Worm (Caenorhabditis elegans) whole organism, late embryonic: Measurements from ENCODE around the gene C07G3.10.

Experiments
- F13H6.1 ChIP-seq: sonication (generic microtip); optimal IDR thresholded peaks from 2 replicates; lab custom pipeline; 2016; ENCODE audit warnings: missing genetic modification characterization, missing compliant biosample characterization
- K02D7.2 ChIP-seq: sonication (generic microtip); optimal IDR thresholded peaks from 2 replicates; lab custom pipeline; 2017; ENCODE audit warnings: mild to moderate bottlenecking, missing genetic modification characterization, missing compliant biosample characterization
- K09A11.1 ChIP-seq: sonication (generic microtip); optimal IDR thresholded peaks from 2 replicates; lab custom pipeline; 2017; ENCODE audit warnings: antibody characterized with exemption, mild to moderate bottlenecking, missing genetic modification characterization, missing compliant biosample characterization; ENCODE audit not compliant: insufficient read depth
- T23F11.4 ChIP-seq: fragments of 200-800 bp; sonication (Bioruptor generic); optimal IDR thresholded peaks from 2 replicates; lab custom pipeline; 2018; ENCODE audit warnings: mild to moderate bottlenecking, missing genetic modification characterization, missing compliant biosample characterization
- Y22D7AL.16 ChIP-seq: sonication (generic microtip); optimal IDR thresholded peaks from 2 replicates; lab custom pipeline; 2016; ENCODE audit warnings: missing genetic modification characterization, missing compliant biosample characterization
- ama-1 ChIP-seq: fragments of 150-350 bp; optimal IDR thresholded peaks from 2 replicates; lab custom pipeline; 2014
- ceh-18 ChIP-seq: sonication (generic microtip); optimal IDR thresholded peaks from 2 replicates; lab custom pipeline; 2016; ENCODE audit warnings: missing genetic modification characterization, missing compliant biosample characterization
- ceh-19 ChIP-seq: fragments of 200-800 bp; sonication (Bioruptor generic); optimal IDR thresholded peaks from 2 replicates; lab custom pipeline; 2018; ENCODE audit warnings: mild to moderate bottlenecking, missing genetic modification characterization, missing compliant biosample characterization
- ceh-2 ChIP-seq: sonication (generic microtip); optimal IDR thresholded peaks from 2 replicates; lab custom pipeline; 2016; ENCODE audit warnings: missing genotype, missing genetic modification characterization, missing compliant biosample characterization
- ceh-24 ChIP-seq: sonication (generic microtip); optimal IDR thresholded peaks from 2 replicates; lab custom pipeline; 2016; ENCODE audit warnings: mild to moderate bottlenecking, missing genetic modification characterization, missing compliant biosample characterization
- ceh-30 ChIP-seq: fragments of 150-350 bp; optimal IDR thresholded peaks from 2 replicates; lab custom pipeline; 2014; ENCODE audit warnings: missing biosample characterization, missing genetic modification characterization
- ceh-34 ChIP-seq: sonication (generic microtip); optimal IDR thresholded peaks from 2 replicates; lab custom pipeline; 2016; ENCODE audit warnings: mild to moderate bottlenecking, missing genetic modification characterization, missing compliant biosample characterization
- ceh-45 ChIP-seq: fragments of 200-800 bp; sonication (Bioruptor generic); IDR thresholded peaks from 2 replicates; pipeline ENCODE4 v1.3.6; 2022; ENCODE audit warnings: missing genetic modification reagents, missing genetic modification characterization, missing compliant biosample characterization
- ceh-48 ChIP-seq: sonication (generic microtip); optimal IDR thresholded peaks from 2 replicates; lab custom pipeline; 2016; ENCODE audit warnings: missing genetic modification characterization, inconsistent platforms, missing compliant biosample characterization
- ceh-6 ChIP-seq: fragments of 200-800 bp; sonication (Bioruptor generic); optimal IDR thresholded peaks from 2 replicates; lab custom pipeline; 2018; ENCODE audit warnings: mild to moderate bottlenecking, missing genetic modification characterization, missing compliant biosample characterization
- ceh-9 ChIP-seq: sonication (generic microtip); optimal IDR thresholded peaks from 2 replicates; lab custom pipeline; 2016; ENCODE audit warnings: mild to moderate bottlenecking, missing genetic modification characterization, inconsistent platforms, missing compliant biosample characterization
- che-1 ChIP-seq: sonication (generic microtip); optimal IDR thresholded peaks from 2 replicates; lab custom pipeline; 2016; ENCODE audit warnings: mild to moderate bottlenecking, missing genetic modification characterization, missing compliant biosample characterization
- dve-1 ChIP-seq: sonication (generic microtip); optimal IDR thresholded peaks from 2 replicates; lab custom pipeline; 2017; ENCODE audit warnings: antibody characterized with exemption, mild to moderate bottlenecking, missing genetic modification characterization, missing compliant biosample characterization
- ets-4 ChIP-seq: sonication (generic microtip); optimal IDR thresholded peaks from 2 replicates; lab custom pipeline; 2016; ENCODE audit warnings: missing genetic modification characterization, missing compliant biosample characterization
- fax-1 ChIP-seq: sonication (generic microtip); optimal IDR thresholded peaks from 2 replicates; lab custom pipeline; 2016; ENCODE audit warnings: missing genotype, missing genetic modification characterization, missing compliant biosample characterization
- gmeb-2 ChIP-seq: sonication (generic microtip); optimal IDR thresholded peaks from 2 replicates; lab custom pipeline; 2016; ENCODE audit warnings: missing genetic modification characterization, inconsistent platforms, missing compliant biosample characterization
- hlh-13 ChIP-seq: fragments of 200-800 bp; sonication (Bioruptor generic); optimal IDR thresholded peaks from 2 replicates; lab custom pipeline; 2018; ENCODE audit warnings: mild to moderate bottlenecking, missing genetic modification characterization, missing compliant biosample characterization
- hlh-30 ChIP-seq: sonication (generic microtip); optimal IDR thresholded peaks from 2 replicates; lab custom pipeline; 2017; ENCODE audit warnings: antibody characterized with exemption, missing genetic modification characterization, missing compliant biosample characterization; ENCODE audit not compliant: insufficient read depth
- madf-2 ChIP-seq: sonication (generic microtip); optimal IDR thresholded peaks from 2 replicates; lab custom pipeline; 2017; ENCODE audit warnings: missing genetic modification characterization, missing compliant biosample characterization
- nfya-1 ChIP-seq: sonication (generic microtip); optimal IDR thresholded peaks from 2 replicates; lab custom pipeline; 2017; ENCODE audit warnings: missing genetic modification characterization, mild to moderate bottlenecking, missing compliant biosample characterization, antibody characterized with exemption, moderate library complexity
- nhr-232 ChIP-seq: sonication (generic microtip); optimal IDR thresholded peaks from 2 replicates; lab custom pipeline; 2016; ENCODE audit warnings: missing genetic modification characterization, missing compliant biosample characterization
- odd-2 ChIP-seq: sonication (generic microtip); optimal IDR thresholded peaks from 2 replicates; lab custom pipeline; 2017; ENCODE audit warnings: antibody characterized with exemption, mild to moderate bottlenecking, missing genetic modification characterization, missing compliant biosample characterization
- pat-9 ChIP-seq: fragments of 200-800 bp; sonication (Bioruptor generic); optimal IDR thresholded peaks from 2 replicates; lab custom pipeline; 2018; ENCODE audit warnings: mild to moderate bottlenecking, missing genetic modification characterization, moderate library complexity, missing compliant biosample characterization
- pha-4 ChIP-seq: fragments of 150-350 bp; optimal IDR thresholded peaks from 2 replicates; lab custom pipeline; 2018; ENCODE audit warnings: missing biosample characterization, missing genetic modification reagents, missing genetic modification characterization
- pqm-1 ChIP-seq: sonication (generic microtip); optimal IDR thresholded peaks from 2 replicates; lab custom pipeline; 2016; ENCODE audit warnings: missing genetic modification characterization, missing compliant biosample characterization
- pros-1 ChIP-seq: fragments of 150-350 bp; optimal IDR thresholded peaks from 2 replicates; lab custom pipeline; 2014; ENCODE audit warnings: missing biosample characterization, missing genetic modification reagents, missing genetic modification characterization
- ref-2 ChIP-seq: sonication (generic microtip); optimal IDR thresholded peaks from 2 replicates; lab custom pipeline; 2016; ENCODE audit warnings: missing genetic modification characterization, missing compliant biosample characterization
- rnt-1 ChIP-seq: sonication (generic microtip); optimal IDR thresholded peaks from 2 replicates; lab custom pipeline; 2016; ENCODE audit warnings: missing genetic modification characterization, missing compliant biosample characterization
- sox-4 ChIP-seq: sonication (generic microtip); optimal IDR thresholded peaks from 2 replicates; lab custom pipeline; 2017; ENCODE audit warnings: mild to moderate bottlenecking, missing genetic modification characterization, inconsistent platforms, missing compliant biosample characterization
- syd-9 ChIP-seq: sonication (generic microtip); optimal IDR thresholded peaks from 2 replicates; lab custom pipeline; 2016; ENCODE audit warnings: mild to moderate bottlenecking, missing genetic modification characterization, moderate library complexity, missing compliant biosample characterization
- tbx-2 ChIP-seq: sonication (generic microtip); optimal IDR thresholded peaks from 2 replicates; lab custom pipeline; 2016; ENCODE audit warnings: missing genetic modification characterization, missing compliant biosample characterization

Gene C07G3.10

ce11 chrV:3484702-3485101 lies 17.4 kb upstream of the C07G3.10 start, which contains the start of gene srbc-33:
Gene srbc-33, minus strand, starts transcription at chrV:3484802.
- TF ChIP-seq ceh-6 (GFP tag; lab: Kevin White, UChicago) (no peak), dve-1 (tag; lab: Kevin White, UChicago) (no peak), pat-9 (tag; lab: Kevin White, UChicago) (no peak), Y22D7AL.16 (tag; lab: Kevin White, UChicago) (no peak), ceh-24 (tag; lab: Kevin White, UChicago) (no peak), K02D7.2 (tag; lab: Kevin White, UChicago) (no peak), T23F11.4 (GFP tag; lab: Kevin White, UChicago) (no peak), K09A11.1 (tag; lab: Kevin White, UChicago) (no peak), ceh-19 (GFP tag; lab: Kevin White, UChicago) (no peak), rnt-1 (tag; lab: Kevin White, UChicago) (no peak), F13H6.1 (tag; lab: Kevin White, UChicago) (no peak), fax-1 (tag; lab: Kevin White, UChicago) (no peak), ceh-18 (tag; lab: Kevin White, UChicago) (no peak), pqm-1 (tag; lab: Kevin White, UChicago) (no peak), odd-2 (tag; lab: Kevin White, UChicago) (no peak), gmeb-2 (tag; lab: Kevin White, UChicago) (no peak), ceh-9 (tag; lab: Kevin White, UChicago) (no peak)
- TF ChIP-seq, all 69 proteins: peak for 0

- TF ChIP-seq hlh-30 (tag; lab: Kevin White, UChicago) (no peak), che-1 (tag; lab: Kevin White, UChicago) (no peak), sox-4 (tag; lab: Kevin White, UChicago) (no peak), nhr-232 (no peak), T23F11.4 (GFP tag; lab: Kevin White, UChicago) (no peak), ama-1 (no peak), ceh-2 (tag; lab: Kevin White, UChicago) (no peak), ceh-45 (GFP tag; lab: Robert Waterston, UW) (no peak), ceh-18 (tag; lab: Kevin White, UChicago) (no peak), madf-2 (tag; lab: Kevin White, UChicago) (no peak), fax-1 (tag; lab: Kevin White, UChicago) (no peak), pha-4 (tag; lab: Kevin White, UChicago) (no peak), ceh-48 (no peak), ceh-34 (no peak), nfya-1 (tag; lab: Kevin White, UChicago) (no peak), pros-1 (no peak), dve-1 (tag; lab: Kevin White, UChicago) (no peak), ceh-30 (tag; lab: Kevin White, UChicago) (no peak), ets-4 (no peak), hlh-13 (GFP tag; lab: Kevin White, UChicago) (no peak)
- TF ChIP-seq, all 69 proteins: peak for 0
Measured at ce11 chrV:3486857-3487256, 15.2 kb upstream of the C07G3.10 start, which contains the start of gene srbc-32. Gene srbc-32, minus strand, starts transcription at chrV:3486957.

ce11 chrV:3490435-3490834 lies 11.7 kb upstream of the C07G3.10 start, which contains the start of gene srbc-36:
Gene srbc-36, minus strand, starts transcription at chrV:3490535.
- TF ChIP-seq ref-2 (tag; lab: Kevin White, UChicago), result no peak
- TF ChIP-seq ceh-45 (GFP tag; lab: Robert Waterston, UW), result no peak

- TF ChIP-seq tbx-2 (no peak), syd-9 (tag; lab: Kevin White, UChicago) (no peak), ceh-45 (GFP tag; lab: Robert Waterston, UW) (no peak), ceh-6 (GFP tag; lab: Kevin White, UChicago) (no peak), pha-4 (tag; lab: Kevin White, UChicago) (no peak), pat-9 (tag; lab: Kevin White, UChicago) (no peak), K09A11.1 (tag; lab: Kevin White, UChicago) (no peak), sox-4 (tag; lab: Kevin White, UChicago) (no peak)
- TF ChIP-seq, all 69 proteins: peak for 0
Measured at ce11 chrV:3496880-3497279, 5.2 kb upstream of the C07G3.10 start, which contains the start of gene C07G3.15. Gene C07G3.15, minus strand, starts transcription at chrV:3496980.
